Worm (Caenorhabditis elegans) whole organism, L4 larva: ENCODE data around the gene vps-36.

Source experiments
- aly-2 ChIP-seq: sonication (generic microtip); optimal IDR thresholded peaks from 2 replicates; lab custom pipeline; 2018; ENCODE audit warnings: missing biosample characterization, missing genetic modification characterization
- egl-43 ChIP-seq: fragments of 200-800 bp; sonication (Bioruptor generic); IDR thresholded peaks from 2 replicates; pipeline ENCODE4 v1.3.6; 2022; ENCODE audit warnings: missing genetic modification reagents, missing genetic modification characterization, missing compliant biosample characterization
- lin-13 ChIP-seq: fragments of 150-350 bp; optimal IDR thresholded peaks from 2 replicates; lab custom pipeline; 2014; ENCODE audit warnings: missing biosample characterization, missing genetic modification reagents, missing genetic modification characterization
- unc-62 ChIP-seq, 3 experiments: fragments of 150-350 bp in 1 of 3; sonication (generic microtip); optimal IDR thresholded peaks in 2 of 3; peaks in 1 of 3; 1 replicate in 1 of 3; 2 replicates in 2 of 3; lab custom pipeline; 2014 to 2017; ENCODE audit warnings: missing biosample characterization in 3 of 3, missing genetic modification characterization in 3 of 3, missing genetic modification reagents in 3 of 3, missing genotype in 1 of 3
- zfp-3 ChIP-seq: fragments of 200-800 bp; sonication (Bioruptor generic); conservative IDR thresholded peaks from 2 replicates; pipeline ENCODE4 v1.3.6; 2022; ENCODE audit warnings: missing genetic modification reagents, missing genetic modification characterization, missing compliant biosample characterization

DNA sequence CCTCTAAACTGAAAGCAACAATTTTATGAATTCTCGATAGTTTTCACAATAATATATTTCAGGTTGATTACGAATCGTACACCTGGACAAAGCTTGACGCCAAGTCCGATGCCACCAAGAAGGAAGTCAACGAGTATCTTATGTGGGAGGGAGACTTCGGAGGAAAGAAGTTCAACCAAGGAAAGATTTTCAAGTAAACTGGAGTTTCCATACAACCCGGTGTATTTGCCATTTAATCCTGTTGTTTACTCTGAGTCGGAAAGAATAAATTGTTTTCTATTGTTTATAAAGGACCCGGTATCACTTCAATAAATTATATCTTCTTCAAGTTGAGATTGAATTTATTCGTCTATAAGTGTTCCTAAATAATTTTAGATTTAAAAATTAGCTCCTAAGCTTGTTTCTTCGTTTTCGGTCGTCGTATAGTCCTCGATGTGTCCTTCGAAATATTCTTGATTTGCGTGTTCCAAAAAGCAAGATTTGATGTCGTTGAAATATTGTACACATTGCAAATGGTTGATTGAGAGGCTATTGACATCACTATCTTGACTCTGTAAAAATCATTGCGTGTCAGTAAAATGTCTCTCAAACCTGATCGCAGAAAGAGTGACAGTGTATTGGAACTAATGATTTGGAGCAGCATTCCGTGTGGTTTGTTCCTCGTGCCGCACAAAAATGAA, 7.3 kb upstream of the vps-36 start:
- no peak for TF ChIP-seq egl-43 (GFP tag; lab: Robert Waterston, UW)
- TF ChIP-seq zfp-3 (GFP tag; lab: Robert Waterston, UW) = peak; percentile 75
- TF ChIP-seq aly-2 (tag; lab: Kevin White, UChicago) = no peak
- TF ChIP-seq unc-62 (GFP tag; optimal IDR thresholded peaks at IDR 0.05 in 1 of 2; lab: Kevin White, UChicago) = peak in 1 of 2 experiments; percentile 86
- TF ChIP-seq unc-62 (tag; optimal IDR thresholded peaks at IDR 0.05; lab: Kevin White, UChicago) = no peak
- TF ChIP-seq lin-13 (GFP tag; lab: Kevin White, UChicago) = no peak
